Worm (Caenorhabditis elegans): ENCODE data around the gene F56B3.9.
A peak's percentile ranks its signal among the peaks of the same experiment; 100 is the strongest.

F56B3.9 gene

ce11 chrIV:804802-805201, 33.6 kb downstream of the F56B3.9 start, which contains the start of gene Y55F3BL.4:
Y55F3BL.4 (plus strand) TSS chrIV:805102.
- TF ChIP-seq nhr-67 (tag; optimal IDR thresholded peaks at IDR 0.05): no peak
- TF ChIP-seq ceh-9 (tag; optimal IDR thresholded peaks at IDR 0.05): no peak
- no peak for TF ChIP-seq ceh-16 (tag; optimal IDR thresholded peaks at IDR 0.05)
- TF ChIP-seq unc-39 (tag; optimal IDR thresholded peaks at IDR 0.05): no peak
- no peak for TF ChIP-seq daf-12 (tag; optimal IDR thresholded peaks at IDR 0.05)
- no peak for TF ChIP-seq fkh-2 (tag; optimal IDR thresholded peaks at IDR 0.05)
- TF ChIP-seq nfya-1 (tag; optimal IDR thresholded peaks at IDR 0.05; ENCODE audit: insufficient read depth): no peak
- TF ChIP-seq eor-1 (tag; optimal IDR thresholded peaks at IDR 0.05): no peak
- TF ChIP-seq nhr-28 (tag; optimal IDR thresholded peaks at IDR 0.05): no peak
- no peak for TF ChIP-seq skn-1 (tag; optimal IDR thresholded peaks at IDR 0.05)

ce11 chrIV:805693-806092, 34.5 kb downstream of the F56B3.9 start:
- TF ChIP-seq ceh-28 (tag; optimal IDR thresholded peaks at IDR 0.05): peak; percentile 70
- TF ChIP-seq elt-3 (tag; optimal IDR thresholded peaks at IDR 0.05): no peak
- no peak for TF ChIP-seq ama-1 (optimal IDR thresholded peaks at IDR 0.05)
- no peak for TF ChIP-seq elt-2 (tag; optimal IDR thresholded peaks at IDR 0.05)

ce11 chrIV:807027-807516, 35.9 kb downstream of the F56B3.9 start, which contains the start of gene Y55F3BL.6:
Y55F3BL.6 (minus strand) TSS chrIV:807077.
- TF ChIP-seq ceh-28 (tag; optimal IDR thresholded peaks at IDR 0.05) (no peak), lin-15B (tag; optimal IDR thresholded peaks at IDR 0.05) (peak; percentile 14)

ce11 chrIV:813341-813740, 42.2 kb downstream of the F56B3.9 start:
- peak; percentile 43 for TF ChIP-seq lin-15B (tag; optimal IDR thresholded peaks at IDR 0.05)

- no peak for TF ChIP-seq sea-2 (GFP tag; optimal IDR thresholded peaks at IDR 0.05)
- no peak for TF ChIP-seq pha-4 (tag; optimal IDR thresholded peaks at IDR 0.05)
- TF ChIP-seq lsy-12 (tag; optimal IDR thresholded peaks at IDR 0.05): no peak
- no peak for TF ChIP-seq jun-1 (tag; optimal IDR thresholded peaks at IDR 0.05)
- TF ChIP-seq snpc-4 (tag; optimal IDR thresholded peaks at IDR 0.05): no peak
Measured at ce11 chrIV:817879-818278, 46.7 kb downstream of the F56B3.9 start.
